Worm (Caenorhabditis elegans): Measurements from ENCODE around the gene M7.7.

- TF ChIP-seq ztf-22 (GFP tag; optimal IDR thresholded peaks at IDR 0.05) (no peak), unc-62 (GFP tag; optimal IDR thresholded peaks at IDR 0.05) (no peak), zim-3 (tag; optimal IDR thresholded peaks at IDR 0.05) (no peak), nhr-90 (tag; optimal IDR thresholded peaks at IDR 0.05) (no peak), dpl-1 (GFP tag; optimal IDR thresholded peaks at IDR 0.05) (no peak), pha-4 (tag; optimal IDR thresholded peaks at IDR 0.05) (no peak), Y53F4B.3 (GFP tag; IDR thresholded peaks at IDR 0.05) (no peak), rec-8 (tag; optimal IDR thresholded peaks at IDR 0.05) (no peak), egrh-3 (GFP tag; IDR thresholded peaks at IDR 0.05) (no peak), F49E8.2 (tag; optimal IDR thresholded peaks at IDR 0.05; ENCODE audit: insufficient read depth) (no peak), sea-2 (GFP tag; IDR thresholded peaks at IDR 0.05) (no peak)
Measured at ce11 chrIV:11048871-11049270, 40.8 kb upstream of the M7.7 start, which contains the start of gene F36H1.11.

Measured in whole organism, young adult.